Fruit fly (Drosophila melanogaster) whole organism, embryonic: ENCODE measurements around the gene CG33125.

Source experiments
- CG11398 ChIP-seq: fragments of 200-800 bp; sonication (Bioruptor generic); optimal IDR thresholded peaks from 2 replicates; lab custom pipeline; 2016; ENCODE audit warnings: missing biosample characterization, missing genetic modification characterization
- CG11456 ChIP-seq: fragments of 200-800 bp; sonication (Bioruptor generic); IDR thresholded peaks from 3 replicates; pipeline ENCODE4 v1.3.6; 2022; ENCODE audit warnings: missing biosample characterization, missing genetic modification characterization
- CG13123 ChIP-seq: fragments of 200-800 bp; sonication (Bioruptor generic); optimal IDR thresholded peaks from 2 replicates; lab custom pipeline; 2016; ENCODE audit warnings: missing biosample characterization, missing genetic modification characterization
- CG13296 ChIP-seq: fragments of 200-800 bp; sonication (Bioruptor generic); optimal IDR thresholded peaks from 3 replicates; lab custom pipeline; 2018; ENCODE audit warnings: missing biosample characterization, mild to moderate bottlenecking, missing genetic modification characterization
- CG13424 ChIP-seq: fragments of 200-800 bp; sonication (Bioruptor generic); optimal IDR thresholded peaks from 2 replicates; lab custom pipeline; 2019; ENCODE audit warnings: missing biosample characterization, mild to moderate bottlenecking, missing genetic modification characterization, moderate library complexity
- CG15601 ChIP-seq: fragments of 200-800 bp; sonication (Bioruptor generic); optimal IDR thresholded peaks from 3 replicates; lab custom pipeline; 2019; ENCODE audit warnings: missing biosample characterization, mild to moderate bottlenecking, missing genetic modification characterization, moderate library complexity
- CG16779 ChIP-seq: fragments of 200-800 bp; sonication (Bioruptor generic); IDR thresholded peaks from 2 replicates; pipeline ENCODE4 v1.3.6; 2022; ENCODE audit warnings: missing biosample characterization, missing genetic modification characterization
- CG17912 ChIP-seq: fragments of 200-800 bp; sonication (Bioruptor generic); optimal IDR thresholded peaks from 2 replicates; lab custom pipeline; 2018; ENCODE audit warnings: missing biosample characterization, mild to moderate bottlenecking, missing genetic modification characterization
- CG2712 ChIP-seq: fragments of 200-800 bp; optimal IDR thresholded peaks from 3 replicates; lab custom pipeline; 2019; ENCODE audit warnings: missing biosample characterization, mild to moderate bottlenecking, missing genetic modification characterization, moderate library complexity
- CG9215 ChIP-seq: fragments of 200-800 bp; sonication (Bioruptor generic); IDR thresholded peaks from 2 replicates; pipeline ENCODE4 v1.3.6; 2022; ENCODE audit warnings: missing biosample characterization, missing genetic modification characterization
- D19B ChIP-seq: fragments of 200-800 bp; sonication (Bioruptor generic); optimal IDR thresholded peaks from 2 replicates; lab custom pipeline; 2017; ENCODE audit warnings: missing biosample characterization, mild to moderate bottlenecking, missing genetic modification characterization
- Dp ChIP-seq: fragments of 200-800 bp; sonication (Bioruptor generic); optimal IDR thresholded peaks from 2 replicates; lab custom pipeline; 2018; ENCODE audit warnings: missing biosample characterization, mild to moderate bottlenecking, missing genetic modification characterization, moderate library complexity
- Ets65A ChIP-seq: fragments of 200-800 bp; sonication (Bioruptor generic); peaks from one replicate; lab custom pipeline; 2016; ENCODE audit warnings: missing biosample characterization, missing genetic modification characterization
- H2.0 ChIP-seq: fragments of 200-800 bp; sonication (Bioruptor generic); IDR thresholded peaks from 2 replicates; pipeline ENCODE4 v1.3.6; 2022; ENCODE audit warnings: missing biosample characterization, missing genetic modification characterization
- Hr39 ChIP-seq: fragments of >200 bp; optimal IDR thresholded peaks from 2 replicates; lab custom pipeline; 2017
- Meics ChIP-seq: fragments of 200-800 bp; sonication (Bioruptor generic); optimal IDR thresholded peaks from 2 replicates; lab custom pipeline; 2017; ENCODE audit warnings: missing biosample characterization, mild to moderate bottlenecking, missing genetic modification characterization
- Stat92E ChIP-seq, 3 experiments: fragments of >200 bp in 2 of 3; fragments of 200-800 bp in 1 of 3; sonication (Bioruptor generic) in 1 of 3; optimal IDR thresholded peaks; 2 replicates each; lab custom pipeline; 2017 to 2019; ENCODE audit warnings: missing biosample characterization in 3 of 3, missing genetic modification characterization in 3 of 3, mild to moderate bottlenecking in 1 of 3, moderate library complexity in 1 of 3
- Taf1 ChIP-seq: fragments of 200-800 bp; sonication (Bioruptor generic); IDR thresholded peaks from 2 replicates; pipeline ENCODE4 v1.3.6; 2022; ENCODE audit warnings: missing biosample characterization, missing genetic modification characterization
- caup ChIP-seq: fragments of 200-800 bp; sonication (Bioruptor generic); optimal IDR thresholded peaks from 3 replicates; lab custom pipeline; 2017; ENCODE audit warnings: missing biosample characterization, mild to moderate bottlenecking, missing genetic modification characterization, moderate library complexity; ENCODE audit not compliant: severe bottlenecking
- crol ChIP-seq: fragments of 200-800 bp; sonication (Bioruptor generic); IDR thresholded peaks from 2 replicates; pipeline ENCODE4 v1.3.6; 2022; ENCODE audit warnings: missing biosample characterization, missing genetic modification characterization
- gcm2 ChIP-seq: fragments of 200-800 bp; sonication (Bioruptor generic); optimal IDR thresholded peaks from 2 replicates; lab custom pipeline; 2016; ENCODE audit warnings: missing biosample characterization, missing genetic modification characterization
- lola ChIP-seq, 3 experiments: fragments of >200 bp in 2 of 3; fragments of 200-800 bp in 1 of 3; sonication (Bioruptor generic) in 1 of 3; optimal IDR thresholded peaks; 2 replicates each; lab custom pipeline; 2017 to 2019; ENCODE audit warnings: missing biosample characterization in 3 of 3, missing genetic modification characterization in 3 of 3, mild to moderate bottlenecking in 1 of 3, moderate library complexity in 1 of 3
- otp ChIP-seq: fragments of 200-800 bp; sonication (Bioruptor generic); IDR thresholded peaks from 3 replicates; pipeline ENCODE4, ENCODE4 v1.3.6; 2022; ENCODE audit warnings: missing biosample characterization, missing genetic modification characterization
- pan ChIP-seq, 4 experiments: fragments of >200 bp in 3 of 4; fragments of 200-800 bp in 1 of 4; sonication (Bioruptor generic) in 1 of 4; optimal IDR thresholded peaks in 3 of 4; IDR thresholded peaks in 1 of 4; 2 replicates each; pipeline versions ENCODE4 v1.3.6 to Lab custom; 2017 to 2022; ENCODE audit warnings: missing biosample characterization in 2 of 4, missing genetic modification characterization in 2 of 4, mixed read lengths in 1 of 4
- ro ChIP-seq: fragments of 200-800 bp; sonication (Bioruptor generic); IDR thresholded peaks from 2 replicates; pipeline ENCODE4 v1.3.6; 2022; ENCODE audit warnings: missing biosample characterization, missing genetic modification characterization
- run ChIP-seq: fragments of 200-800 bp; sonication (Bioruptor generic); optimal IDR thresholded peaks from 3 replicates; lab custom pipeline; 2018; ENCODE audit warnings: missing biosample characterization, mild to moderate bottlenecking, missing genetic modification characterization
- sug ChIP-seq: fragments of 200-800 bp; optimal IDR thresholded peaks from 2 replicates; lab custom pipeline; 2019; ENCODE audit warnings: missing biosample characterization, mild to moderate bottlenecking, missing genetic modification characterization, moderate library complexity
- tx ChIP-seq: fragments of 200-800 bp; sonication (Bioruptor generic); optimal IDR thresholded peaks from 2 replicates; lab custom pipeline; 2016; ENCODE audit warnings: missing biosample characterization, missing genetic modification characterization

CG33125 gene

DNA sequence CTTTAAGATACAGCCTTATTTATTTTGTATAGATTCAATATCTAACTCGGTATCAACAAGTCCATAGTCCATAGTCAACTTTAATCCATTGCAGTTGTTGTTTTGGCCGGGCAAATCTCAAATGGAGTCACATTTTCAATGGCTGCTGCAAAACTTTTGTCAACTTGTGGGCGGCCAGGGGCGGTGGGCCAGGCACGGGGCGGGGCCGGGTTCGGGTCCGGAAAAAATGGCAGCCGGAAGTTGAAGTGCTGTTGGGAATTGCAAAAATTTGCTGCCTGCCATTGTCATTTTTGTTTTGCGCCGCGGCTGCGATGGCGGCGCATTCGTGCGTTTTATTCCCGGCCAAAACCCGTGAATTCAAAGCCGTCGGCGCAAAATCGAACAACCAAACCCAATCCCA is 28.3 kb downstream of the CG33125 start:
- TF ChIP-seq ro (GFP tag; lab: Robert Waterston, UW): no peak
- TF ChIP-seq Hr39 (lab: Kevin White, UChicago): peak; percentile 30

DNA sequence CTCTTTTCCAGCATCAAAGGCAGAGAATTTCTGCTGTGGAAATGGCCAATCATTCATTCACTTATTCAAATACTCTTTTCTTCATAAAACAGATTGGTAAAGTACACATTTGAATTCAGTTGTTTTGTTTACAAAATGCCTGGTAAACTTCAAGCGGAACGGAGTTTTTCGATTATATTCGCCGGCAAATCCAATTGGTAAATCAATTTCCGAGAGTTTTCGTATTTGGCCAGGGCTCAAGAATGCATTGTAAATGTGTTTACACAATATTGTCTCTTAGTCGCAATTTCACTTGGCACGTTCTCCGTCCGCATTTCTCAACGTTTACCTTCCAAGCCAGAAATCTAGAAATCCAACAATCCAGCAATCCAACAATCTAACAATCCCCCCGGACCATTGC is 32.3 kb downstream of the CG33125 start, which contains the start of gene CG43403:
CG43403 (plus strand) TSS at position 301 of the 400 bp plus-strand sequence.
- TF ChIP-seq CG9215 (GFP tag; lab: Robert Waterston, UW) (no peak), Ets65A (GFP tag; lab: Kevin White, UChicago) (peak; percentile 36)

DNA sequence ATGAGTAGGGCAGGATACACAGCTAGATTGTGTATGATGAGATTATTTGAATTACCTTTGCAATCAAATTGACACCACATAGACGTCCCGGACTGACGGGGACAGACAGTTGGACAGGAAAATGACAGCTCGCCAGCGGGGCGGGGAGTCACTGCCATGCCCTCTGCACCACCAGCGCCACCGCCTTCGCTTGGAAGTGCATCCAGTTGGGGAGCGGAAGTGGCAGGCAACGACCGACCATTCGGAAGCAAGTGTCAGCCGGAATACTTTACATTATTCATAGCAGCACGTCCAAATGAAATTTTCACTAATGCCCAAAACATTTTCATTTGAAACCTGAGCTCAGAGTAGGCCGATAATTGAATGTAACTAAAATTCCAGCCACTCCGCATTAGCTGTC is 42.5 kb downstream of the CG33125 start, which contains the start of gene CG15395:
CG15395 (plus strand) TSS at position 301 of the 400 bp plus-strand sequence.
- TF ChIP-seq lola (GFP tag; optimal IDR thresholded peaks at IDR 0.05; lab: Kevin White, UChicago) (no peak), CG13296 (GFP tag; lab: Kevin White, UChicago) (no peak), CG2712 (no peak), Meics (GFP tag; lab: Kevin White, UChicago) (no peak), run (no peak), CG16779 (GFP tag; lab: Robert Waterston, UW) (no peak), CG13424 (tag; lab: Kevin White, UChicago) (no peak), CG17912 (GFP tag; lab: Kevin White, UChicago) (no peak), crol (GFP tag; lab: Robert Waterston, UW) (no peak), CG13123 (no peak), gcm2 (GFP tag; lab: Kevin White, UChicago) (no peak), H2.0 (GFP tag; lab: Robert Waterston, UW) (no peak), pan (optimal IDR thresholded peaks at IDR 0.05; lab: Kevin White, UChicago) (no peak), pan (GFP tag; optimal IDR thresholded peaks at IDR 0.05 in 1 of 2, IDR thresholded peaks at IDR 0.05 in 1 of 2) (no peak), sug (tag; lab: Kevin White, UChicago) (no peak), CG15601 (tag; lab: Kevin White, UChicago) (no peak), caup (GFP tag; lab: Kevin White, UChicago) (no peak), CG11456 (GFP tag; lab: Robert Waterston, UW) (no peak), Dp (GFP tag; lab: Kevin White, UChicago) (no peak)

DNA sequence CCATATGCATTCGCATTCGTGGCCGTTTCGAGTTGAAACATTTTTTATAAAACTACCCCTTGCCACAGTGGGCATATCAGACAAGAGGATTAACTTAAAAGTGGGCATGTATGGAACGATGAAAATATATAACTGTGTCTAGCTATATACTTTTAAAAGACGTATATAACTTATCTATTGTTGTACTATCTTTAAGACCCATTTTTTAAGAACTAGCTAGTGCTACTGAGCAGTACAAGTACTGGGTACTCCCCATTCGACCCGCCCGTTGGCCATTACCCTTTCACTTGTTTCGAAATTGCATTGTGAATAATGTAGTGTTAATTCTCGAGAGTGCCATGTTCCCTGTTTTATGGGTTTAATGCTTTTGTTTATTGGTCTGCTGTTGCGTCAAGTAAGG is 45.5 kb downstream of the CG33125 start:
- TF ChIP-seq CG11398 (no peak), tx (GFP tag; lab: Kevin White, UChicago) (no peak), D19B (GFP tag; lab: Kevin White, UChicago) (peak; percentile 1), Stat92E (GFP tag; optimal IDR thresholded peaks at IDR 0.05; lab: Kevin White, UChicago) (no peak), Taf1 (GFP tag; lab: Robert Waterston, UW) (no peak), otp (GFP tag; lab: Robert Waterston, UW) (no peak)
